Fruit fly (Drosophila melanogaster): Measurements from ENCODE around the gene ppk5.

ppk5 gene

DNA sequence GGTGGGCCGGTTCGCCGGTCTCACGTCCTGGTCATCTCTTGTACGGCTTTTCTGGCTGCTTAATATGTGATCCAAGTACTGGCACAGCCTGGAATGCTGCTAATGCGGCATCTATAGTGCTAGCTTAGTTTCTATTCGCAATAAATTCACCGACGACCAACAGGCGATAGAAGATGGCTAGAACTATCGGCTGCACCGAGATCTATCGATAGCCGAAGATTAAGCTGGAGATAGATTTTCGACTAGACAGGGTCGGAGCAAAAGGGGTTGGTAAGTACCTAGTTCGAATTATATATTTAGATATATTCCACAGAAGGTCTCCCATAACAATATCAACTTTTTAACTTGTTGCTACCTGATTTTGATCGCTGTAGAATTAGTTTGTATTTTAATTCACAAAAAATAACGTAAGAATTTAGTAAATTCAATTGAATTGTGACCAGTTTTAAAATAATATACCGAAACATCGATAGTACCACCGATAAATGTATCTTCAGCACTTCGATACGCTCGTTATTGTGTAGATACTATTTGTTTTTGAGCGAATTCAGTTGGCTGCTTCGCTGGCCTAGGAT is 27.0 kb upstream of the ppk5 start, which contains the start of the genes Glg1 and M6 (continued):
- TF ChIP-seq CG43689 (GFP tag; IDR thresholded peaks at IDR 0.05) = no peak
- peak; percentile 74 for TF ChIP-seq Sry-β (GFP tag; optimal IDR thresholded peaks at IDR 0.05)
- peak; percentile 85 for TF ChIP-seq Rfx (GFP tag; IDR thresholded peaks at IDR 0.05)
- TF ChIP-seq scrt (GFP tag; optimal IDR thresholded peaks at IDR 0.05) = peak; percentile 74
- TF ChIP-seq lilli (GFP tag; optimal IDR thresholded peaks at IDR 0.05) = peak; percentile 81
- TF ChIP-seq exex (tag; optimal IDR thresholded peaks at IDR 0.05) = peak; percentile 34
- 0 out of 3 replicates have a peak, but pooled peaks have one; percentile 36 for TF ChIP-seq CG2199 (GFP tag; IDR thresholded peaks at IDR 0.05)
- TF ChIP-seq CG7271 (tag; optimal IDR thresholded peaks at IDR 0.05) = no peak
- peak; percentile 64 for TF ChIP-seq CG18262 (tag; optimal IDR thresholded peaks at IDR 0.05)
- peak; percentile 12 for TF ChIP-seq ftz-f1 (GFP tag; optimal IDR thresholded peaks at IDR 0.05)
- TF ChIP-seq Ets97D (GFP tag; optimal IDR thresholded peaks at IDR 0.05) = peak; percentile 79
- TF ChIP-seq Rx (GFP tag; IDR thresholded peaks at IDR 0.05) = 0 out of 2 replicates have a peak, but pooled peaks have one; percentile 2
- TF ChIP-seq zen2 (GFP tag; IDR thresholded peaks at IDR 0.05; ENCODE audit: partially characterized antibody) = peak; percentile 74
- peak; percentile 3 for TF ChIP-seq emc (GFP tag; optimal IDR thresholded peaks at IDR 0.05)
- TF ChIP-seq CG10654 (GFP tag; optimal IDR thresholded peaks at IDR 0.05) = peak; percentile 55
- no peak for TF ChIP-seq CG4707 (GFP tag; optimal IDR thresholded peaks at IDR 0.05)
- no peak for TF ChIP-seq otp (GFP tag; IDR thresholded peaks at IDR 0.05)
- TF ChIP-seq CG7839 (tag; optimal IDR thresholded peaks at IDR 0.05) = peak; percentile 70
- peak; percentile 46; the same call in 1 of the 3 replicates for TF ChIP-seq CG7357 (GFP tag; IDR thresholded peaks at IDR 0.05)
- no peak for TF ChIP-seq BtbVII (GFP tag; optimal IDR thresholded peaks at IDR 0.05)
- peak; percentile 53 for TF ChIP-seq Dek (tag; optimal IDR thresholded peaks at IDR 0.05)
- peak; percentile 44 for TF ChIP-seq CG18011 (GFP tag; optimal IDR thresholded peaks at IDR 0.05)
- peak; percentile 38 for TF ChIP-seq CG9437 (GFP tag; optimal IDR thresholded peaks at IDR 0.05)
- peak; percentile 71 for TF ChIP-seq Hr3 (GFP tag; optimal IDR thresholded peaks at IDR 0.05)
- peak; percentile 63 for TF ChIP-seq CG17385 (GFP tag; optimal IDR thresholded peaks at IDR 0.05)
- peak; percentile 40; the same call in 1 of the 2 replicates for TF ChIP-seq Ada2b (GFP tag; IDR thresholded peaks at IDR 0.05)
- no peak for TF ChIP-seq Doc2 (GFP tag; IDR thresholded peaks at IDR 0.05)
- no peak for TF ChIP-seq Mes4 (GFP tag; optimal IDR thresholded peaks at IDR 0.05)
- peak; percentile 72 for TF ChIP-seq HmgZ (tag; optimal IDR thresholded peaks at IDR 0.05)
- peak; percentile 42 for TF ChIP-seq CG1647 (GFP tag; optimal IDR thresholded peaks at IDR 0.05)
- peak; percentile 34 for TF ChIP-seq CG18764 (GFP tag; optimal IDR thresholded peaks at IDR 0.05)
- TF ChIP-seq H15 (GFP tag; IDR thresholded peaks at IDR 0.05) = peak; percentile 29; the same call in 1 of the 3 replicates
- TF ChIP-seq CG17568 (GFP tag; optimal IDR thresholded peaks at IDR 0.05) = no peak
- no peak for TF ChIP-seq CG15479 (GFP tag; optimal IDR thresholded peaks at IDR 0.05)
- no peak; the same call in 2 of the 3 replicates for TF ChIP-seq CG34422 (GFP tag; IDR thresholded peaks at IDR 0.05)
- peak; percentile 49 for TF ChIP-seq stwl (tag; optimal IDR thresholded peaks at IDR 0.05)
- TF ChIP-seq Gug (GFP tag; IDR thresholded peaks at IDR 0.05) = peak; percentile 66; the same call in 3 of the 4 replicates
- 0 out of 2 replicates have a peak, but pooled peaks have one; percentile 41 for TF ChIP-seq CG31224 (GFP tag; IDR thresholded peaks at IDR 0.05)
- TF ChIP-seq Atf3 (GFP tag; optimal IDR thresholded peaks at IDR 0.05) = peak; percentile 32
- TF ChIP-seq Ssrp (tag; optimal IDR thresholded peaks at IDR 0.05) = peak; percentile 55
- no peak for TF ChIP-seq CG12299 (tag; optimal IDR thresholded peaks at IDR 0.05)
- TF ChIP-seq bsh (GFP tag; optimal IDR thresholded peaks at IDR 0.05) = peak in 1 of 2 experiments; percentile 49
- no peak for TF ChIP-seq CG17912 (GFP tag; optimal IDR thresholded peaks at IDR 0.05)
- TF ChIP-seq luna (GFP tag; optimal IDR thresholded peaks at IDR 0.05) = no peak
- TF ChIP-seq Lim3 (GFP tag; IDR thresholded peaks at IDR 0.05) = no peak
- peak; percentile 55 to 62 for TF ChIP-seq Hr51 (GFP tag; optimal IDR thresholded peaks at IDR 0.05)
- peak; percentile 44 for TF ChIP-seq CG1233 (GFP tag; optimal IDR thresholded peaks at IDR 0.05)
- peak; percentile 15 for TF ChIP-seq en (GFP tag; optimal IDR thresholded peaks at IDR 0.05)
- peak; percentile 42 for TF ChIP-seq HmgD (GFP tag; optimal IDR thresholded peaks at IDR 0.05)

Measured in whole organism, embryonic.